Worm (Caenorhabditis elegans) whole organism, L4 larva: ENCODE data around the gene ttll-11.
"Not testable (repeated sequence)": the region's sequence is repeated elsewhere in the genome, so short reads cannot be mapped to it uniquely, and the experiment has no call there.

Source experiments
- F26F4.8 ChIP-seq: fragments of 200-800 bp; sonication (Bioruptor generic); conservative IDR thresholded peaks from 2 replicates; pipeline ENCODE4 v1.3.6; 2022; ENCODE audit warnings: missing genetic modification characterization, missing compliant biosample characterization
- F37D6.2 ChIP-seq: sonication (generic microtip); optimal IDR thresholded peaks from 2 replicates; lab custom pipeline; 2016; ENCODE audit warnings: mild to moderate bottlenecking, missing genetic modification characterization, missing compliant biosample characterization
- T20F7.1 ChIP-seq: fragments of 200-800 bp; sonication (Bioruptor generic); optimal IDR thresholded peaks from 2 replicates; lab custom pipeline; 2018; ENCODE audit warnings: mild to moderate bottlenecking, missing genetic modification characterization, missing compliant biosample characterization
- ZK546.5 ChIP-seq, 2 experiments: sonication (generic microtip); optimal IDR thresholded peaks; 2 replicates each; lab custom pipeline; 2017; ENCODE audit warnings: missing biosample characterization in 2 of 2, missing genetic modification characterization in 2 of 2
- aha-1 ChIP-seq: fragments of 150-350 bp; peaks from one replicate; lab custom pipeline; 2014; ENCODE audit warnings: missing biosample characterization, missing genetic modification characterization
- aly-2 ChIP-seq: sonication (generic microtip); optimal IDR thresholded peaks from 2 replicates; lab custom pipeline; 2018; ENCODE audit warnings: missing biosample characterization, missing genetic modification characterization
- arid-1 ChIP-seq: fragments of 200-800 bp; sonication (Bioruptor generic); conservative IDR thresholded peaks from 2 replicates; pipeline ENCODE4 v1.3.6; 2022; ENCODE audit warnings: missing genetic modification reagents, missing genetic modification characterization, missing compliant biosample characterization
- attf-4 ChIP-seq: sonication (generic microtip); optimal IDR thresholded peaks from 3 replicates; lab custom pipeline; 2017; ENCODE audit warnings: missing biosample characterization, missing genetic modification characterization
- ceh-20 ChIP-seq: fragments of 200-800 bp; sonication (Bioruptor generic); IDR thresholded peaks from 2 replicates; pipeline ENCODE4 v1.3.6; 2022; ENCODE audit warnings: missing genetic modification reagents, missing genetic modification characterization, missing compliant biosample characterization
- ceh-32 ChIP-seq: sonication (generic microtip); optimal IDR thresholded peaks from 2 replicates; lab custom pipeline; 2016; ENCODE audit warnings: mild to moderate bottlenecking, missing genetic modification characterization, missing compliant biosample characterization; ENCODE audit not compliant: poor library complexity
- ces-1 ChIP-seq: fragments of 150-350 bp; sonication (generic microtip); optimal IDR thresholded peaks from 4 replicates; lab custom pipeline; 2014; ENCODE audit warnings: missing biosample characterization, missing genetic modification reagents, missing genetic modification characterization
- daf-16 ChIP-seq, 3 experiments: sonication (generic microtip); optimal IDR thresholded peaks; 2 replicates each; lab custom pipeline; 2016 to 2017; ENCODE audit warnings: missing genetic modification characterization in 3 of 3, missing genetic modification reagents in 3 of 3, mild to moderate bottlenecking in 2 of 3, missing compliant biosample characterization in 2 of 3, missing biosample characterization in 1 of 3, moderate library complexity in 1 of 3
- daf-19 ChIP-seq: fragments of 200-800 bp; sonication (Bioruptor generic); conservative IDR thresholded peaks from 2 replicates; pipeline ENCODE4 v1.3.6; 2022; ENCODE audit warnings: missing genetic modification characterization, missing compliant biosample characterization
- dmd-6 ChIP-seq: fragments of 200-800 bp; sonication (Bioruptor generic); IDR thresholded peaks from 2 replicates; pipeline ENCODE4 v1.3.6; 2022; ENCODE audit warnings: missing genetic modification reagents, missing genetic modification characterization, missing compliant biosample characterization
- dmd-9 ChIP-seq: fragments of 200-800 bp; sonication (Bioruptor generic); IDR thresholded peaks from 2 replicates; pipeline ENCODE4 v1.3.6; 2022; ENCODE audit warnings: missing genetic modification reagents, missing genetic modification characterization, missing compliant biosample characterization
- dpl-1 ChIP-seq: fragments of 150-350 bp; optimal IDR thresholded peaks from 2 replicates; lab custom pipeline; 2014; ENCODE audit warnings: missing biosample characterization, missing genetic modification reagents, missing genetic modification characterization
- dve-1 ChIP-seq: sonication (generic microtip); optimal IDR thresholded peaks from 2 replicates; lab custom pipeline; 2017; ENCODE audit warnings: antibody characterized with exemption, mild to moderate bottlenecking, missing genetic modification characterization, missing compliant biosample characterization; ENCODE audit not compliant: insufficient read depth
- fkh-10 ChIP-seq: fragments of 150-350 bp; optimal IDR thresholded peaks from 2 replicates; lab custom pipeline; 2014; ENCODE audit warnings: missing biosample characterization, missing genetic modification reagents, missing genetic modification characterization
- hmg-1.1 ChIP-seq: fragments of 200-800 bp; sonication (Bioruptor generic); IDR thresholded peaks from 2 replicates; pipeline ENCODE4 v1.3.6; 2022; ENCODE audit warnings: missing genetic modification reagents, missing genetic modification characterization, missing compliant biosample characterization
- lin-39 ChIP-seq: fragments of 150-350 bp; optimal IDR thresholded peaks from 2 replicates; lab custom pipeline; 2014; ENCODE audit warnings: missing biosample characterization, missing genetic modification reagents, missing genetic modification characterization
- lir-3 ChIP-seq: sonication (generic microtip); optimal IDR thresholded peaks from 2 replicates; lab custom pipeline; 2016; ENCODE audit warnings: mild to moderate bottlenecking, missing genetic modification characterization, missing compliant biosample characterization
- lsy-2 ChIP-seq, 2 experiments: fragments of 150-350 bp in 1 of 2; sonication (generic microtip) in 1 of 2; optimal IDR thresholded peaks; 2 replicates each; lab custom pipeline; 2014 to 2017; ENCODE audit warnings: missing biosample characterization in 2 of 2, missing genetic modification characterization in 2 of 2
- mdl-1 ChIP-seq, 2 experiments: fragments of 150-350 bp in 1 of 2; sonication (generic microtip) in 1 of 2; optimal IDR thresholded peaks; 2 replicates each; lab custom pipeline; 2014 to 2017; ENCODE audit warnings: missing biosample characterization in 2 of 2, missing genetic modification characterization in 2 of 2
- mdt-29 ChIP-seq: fragments of 200-800 bp; sonication (Bioruptor generic); IDR thresholded peaks from 2 replicates; pipeline ENCODE4 v1.3.6; 2022; ENCODE audit warnings: missing genetic modification reagents, missing genetic modification characterization, missing compliant biosample characterization
- mep-1 ChIP-seq: fragments of 150-350 bp; sonication (generic microtip); optimal IDR thresholded peaks from 3 replicates; lab custom pipeline; 2014; ENCODE audit warnings: missing biosample characterization, missing genetic modification characterization
- mes-2 ChIP-seq: sonication (generic microtip); optimal IDR thresholded peaks from 2 replicates; lab custom pipeline; 2016; ENCODE audit warnings: missing genotype, mild to moderate bottlenecking, missing genetic modification characterization, missing compliant biosample characterization; ENCODE audit not compliant: poor library complexity, severe bottlenecking
- nhr-102 ChIP-seq: sonication (generic microtip); optimal IDR thresholded peaks from 2 replicates; lab custom pipeline; 2016; ENCODE audit warnings: mild to moderate bottlenecking, missing genetic modification characterization, moderate library complexity, missing compliant biosample characterization
- nhr-48 ChIP-seq: sonication (generic microtip); optimal IDR thresholded peaks from 2 replicates; lab custom pipeline; 2016; ENCODE audit warnings: mild to moderate bottlenecking, missing genetic modification characterization, missing compliant biosample characterization
- pqm-1 ChIP-seq: sonication (generic microtip); optimal IDR thresholded peaks from 2 replicates; lab custom pipeline; 2017; ENCODE audit warnings: missing biosample characterization, missing genetic modification characterization
- rbr-2 ChIP-seq: sonication (generic microtip); optimal IDR thresholded peaks from 2 replicates; lab custom pipeline; 2016; ENCODE audit warnings: missing genotype, missing genetic modification characterization, missing compliant biosample characterization
- saeg-2 ChIP-seq: fragments of 200-800 bp; sonication (Bioruptor generic); IDR thresholded peaks from 2 replicates; pipeline ENCODE4 v1.3.6; 2022; ENCODE audit warnings: missing genetic modification reagents, missing genetic modification characterization, missing compliant biosample characterization
- set-16 ChIP-seq: fragments of 200-800 bp; sonication (Bioruptor generic); IDR thresholded peaks from 2 replicates; pipeline ENCODE4 v1.3.6; 2022; ENCODE audit warnings: missing genetic modification reagents, missing genetic modification characterization, missing compliant biosample characterization
- snpc-4 ChIP-seq: fragments of 150-350 bp; optimal IDR thresholded peaks from 2 replicates; lab custom pipeline; 2014; ENCODE audit warnings: missing biosample characterization, missing genetic modification characterization
- tag-97 ChIP-seq: fragments of 200-800 bp; sonication (Bioruptor generic); IDR thresholded peaks from 2 replicates; pipeline ENCODE4 v1.3.6; 2022; ENCODE audit warnings: missing genetic modification characterization, missing compliant biosample characterization
- unc-62 ChIP-seq, 3 experiments: fragments of 150-350 bp in 1 of 3; sonication (generic microtip); optimal IDR thresholded peaks in 2 of 3; peaks in 1 of 3; 1 replicate in 1 of 3; 2 replicates in 2 of 3; lab custom pipeline; 2014 to 2017; ENCODE audit warnings: missing biosample characterization in 3 of 3, missing genetic modification characterization in 3 of 3, missing genetic modification reagents in 3 of 3, missing genotype in 1 of 3
- vab-7 ChIP-seq: fragments of 200-800 bp; sonication (Bioruptor generic); IDR thresholded peaks from 2 replicates; pipeline ENCODE4 v1.3.6; 2022; ENCODE audit warnings: missing genetic modification reagents, missing genetic modification characterization, missing compliant biosample characterization

ttll-11 gene

ce11 chrIV:8687605-8688191 lies 9.8 kb upstream of the ttll-11 start, which contains the start of gene snrp-3 (continued):
- no peak for TF ChIP-seq ZK546.5 (tag; optimal IDR thresholded peaks at IDR 0.05; lab: Kevin White, UChicago)
- peak in 1 of 2 experiments; percentile 48 for TF ChIP-seq daf-16 (GFP tag; optimal IDR thresholded peaks at IDR 0.05; lab: Kevin White, UChicago)
- peak; percentile 65 for TF ChIP-seq daf-16 (tag; optimal IDR thresholded peaks at IDR 0.05; lab: Kevin White, UChicago)
- TF ChIP-seq F26F4.8 (GFP tag; lab: Robert Waterston, UW), result no peak
- TF ChIP-seq hmg-1.1 (GFP tag; lab: Robert Waterston, UW), result no peak; the same call in 1 of the 2 replicates

- TF ChIP-seq rbr-2 (tag; lab: Kevin White, UChicago), result no peak
- peak in 1 of 2 experiments; percentile 28 for TF ChIP-seq lsy-2 (tag; optimal IDR thresholded peaks at IDR 0.05; lab: Kevin White, UChicago)
- no peak for TF ChIP-seq snpc-4 (tag; lab: Kevin White, UChicago)
- TF ChIP-seq T20F7.1, result peak; percentile 59
- no peak for TF ChIP-seq ceh-20 (GFP tag; lab: Robert Waterston, UW)
- TF ChIP-seq dpl-1 (GFP tag; lab: Kevin White, UChicago), result peak; percentile 58
- TF ChIP-seq F37D6.2 (tag; lab: Kevin White, UChicago), result no peak
These were observed 6.0 kb upstream of the ttll-11 start, which contains the start of the genes hst-1 and ints-6 for ce11 chrIV:8691486-8691885. hst-1 (minus strand) TSS chrIV:8691513. ints-6 (plus strand) TSS chrIV:8691745.

ce11 chrIV:8705504-8705903 lies 8.0 kb downstream of the ttll-11 start, which contains the start of gene H23L24.4:
H23L24.4 (minus strand) TSS chrIV:8705604.
- TF ChIP-seq mes-2 (no peak), aha-1 (tag; lab: Kevin White, UChicago) (peak; percentile 72)

- TF ChIP-seq dmd-9 (GFP tag; lab: Robert Waterston, UW), result no peak
- peak in 1 of 2 experiments; percentile 93 for TF ChIP-seq unc-62 (GFP tag; optimal IDR thresholded peaks at IDR 0.05 in 1 of 2; lab: Kevin White, UChicago)
- TF ChIP-seq unc-62 (tag; optimal IDR thresholded peaks at IDR 0.05; lab: Kevin White, UChicago), result no peak
- no peak for TF ChIP-seq dmd-6 (GFP tag; lab: Robert Waterston, UW)
- TF ChIP-seq fkh-10 (GFP tag; lab: Kevin White, UChicago), result no peak
- TF ChIP-seq, all 104 proteins: peak for 1
These were observed 10.5 kb downstream of the ttll-11 start for ce11 chrIV:8708046-8708445.

ce11 chrIV:8715032-8715431 lies 17.5 kb downstream of the ttll-11 start, which contains the start of the genes parg-2 and ipla-5:
parg-2 (minus strand) TSS chrIV:8715132.
ipla-5 (plus strand) TSS chrIV:8715247.
- TF ChIP-seq mdl-1 (tag; optimal IDR thresholded peaks at IDR 0.05; lab: Kevin White, UChicago); saeg-2 (GFP tag; lab: Robert Waterston, UW); aly-2: not testable (repeated sequence)

ce11 chrIV:8718153-8718552 lies 20.6 kb downstream of the ttll-11 start, which contains the start of gene H23L24.1:
H23L24.1 (plus strand) TSS chrIV:8718453.
- TF ChIP-seq unc-62 (GFP tag; optimal IDR thresholded peaks at IDR 0.05 in 1 of 2; lab: Kevin White, UChicago) (no peak), unc-62 (tag; optimal IDR thresholded peaks at IDR 0.05; lab: Kevin White, UChicago) (no peak), nhr-48 (tag; lab: Kevin White, UChicago) (no peak), nhr-102 (tag; lab: Kevin White, UChicago) (no peak), mdl-1 (tag; optimal IDR thresholded peaks at IDR 0.05; lab: Kevin White, UChicago) (no peak), dve-1 (tag; lab: Kevin White, UChicago) (no peak), pqm-1 (tag; lab: Kevin White, UChicago) (no peak), ceh-32 (tag; lab: Kevin White, UChicago) (no peak), mdt-29 (no peak), attf-4 (tag; lab: Kevin White, UChicago) (no peak), lin-39 (no peak), vab-7 (GFP tag; lab: Robert Waterston, UW) (no peak), F37D6.2 (tag; lab: Kevin White, UChicago) (no peak), daf-19 (GFP tag; lab: Robert Waterston, UW) (no peak), arid-1 (GFP tag; lab: Robert Waterston, UW) (no peak), dmd-9 (GFP tag; lab: Robert Waterston, UW) (no peak), set-16 (GFP tag; lab: Robert Waterston, UW) (no peak), mep-1 (tag; lab: Kevin White, UChicago) (no peak), tag-97 (GFP tag; lab: Robert Waterston, UW) (no peak), lir-3 (no peak), ces-1 (GFP tag; lab: Kevin White, UChicago) (no peak)
